Worm (Caenorhabditis elegans): ENCODE results near the gene E02A10.3.

The E02A10.3 gene

ce11 chrV:12596196-12596595 is 16.8 kb downstream of the E02A10.3 start, which contains the start of gene mma-1:
Gene mma-1 (minus strand): TSS chrV:12596296.
- TF ChIP-seq lsy-2 (tag; optimal IDR thresholded peaks at IDR 0.05): no peak
- TF ChIP-seq unc-120 (tag; optimal IDR thresholded peaks at IDR 0.05; ENCODE audit: poor library complexity, severe bottlenecking): no peak
- no peak for TF ChIP-seq ceh-43 (GFP tag; optimal IDR thresholded peaks at IDR 0.05)
- no peak for TF ChIP-seq ces-1 (GFP tag; optimal IDR thresholded peaks at IDR 0.05)
- TF ChIP-seq ztf-11 (tag; optimal IDR thresholded peaks at IDR 0.05): no peak
- TF ChIP-seq sem-2 (GFP tag; optimal IDR thresholded peaks at IDR 0.05): no peak
- no peak for TF ChIP-seq lin-32 (GFP tag; optimal IDR thresholded peaks at IDR 0.05)
- TF ChIP-seq nhr-2 (tag; optimal IDR thresholded peaks at IDR 0.05): no peak

ce11 chrV:12596795-12597194 is 17.4 kb downstream of the E02A10.3 start:
- TF ChIP-seq elt-1 (tag; optimal IDR thresholded peaks at IDR 0.05; ENCODE audit: borderline replicate concordance, insufficient read depth) (no peak), sem-2 (GFP tag; optimal IDR thresholded peaks at IDR 0.05) (peak; percentile 67), elt-3 (tag; optimal IDR thresholded peaks at IDR 0.05) (no peak), tbx-8 (GFP tag; optimal IDR thresholded peaks at IDR 0.05) (peak; percentile 69), lin-13 (tag; optimal IDR thresholded peaks at IDR 0.05) (peak; percentile 25), flh-1 (GFP tag; optimal IDR thresholded peaks at IDR 0.05) (no peak), unc-120 (tag; optimal IDR thresholded peaks at IDR 0.05; ENCODE audit: poor library complexity, severe bottlenecking) (peak; percentile 42), nhr-28 (tag; optimal IDR thresholded peaks at IDR 0.05) (no peak), mep-1 (tag; optimal IDR thresholded peaks at IDR 0.05) (no peak), snpc-4 (tag; optimal IDR thresholded peaks at IDR 0.05) (no peak), ces-1 (GFP tag; optimal IDR thresholded peaks at IDR 0.05) (no peak), sptf-1 (tag; optimal IDR thresholded peaks at IDR 0.05) (peak; percentile 85), ceh-39 (tag; optimal IDR thresholded peaks at IDR 0.05) (no peak), nhr-76 (tag; optimal IDR thresholded peaks at IDR 0.05) (no peak), blmp-1 (tag; optimal IDR thresholded peaks at IDR 0.05) (no peak), unc-39 (tag; optimal IDR thresholded peaks at IDR 0.05) (no peak), hlh-1 (tag; optimal IDR thresholded peaks at IDR 0.05) (peak; percentile 53), nhr-237 (tag; optimal IDR thresholded peaks at IDR 0.05) (no peak), pha-4 (tag; optimal IDR thresholded peaks at IDR 0.05) (peak; percentile 63), ceh-83 (GFP tag; optimal IDR thresholded peaks at IDR 0.05) (peak; percentile 82), bed-3 (GFP tag; optimal IDR thresholded peaks at IDR 0.05) (peak; percentile 64), lsy-2 (tag; optimal IDR thresholded peaks at IDR 0.05) (peak; percentile 42), ham-2 (GFP tag; optimal IDR thresholded peaks at IDR 0.05) (peak; percentile 63), mab-5 (tag; optimal IDR thresholded peaks at IDR 0.05) (no peak), ztf-11 (tag; optimal IDR thresholded peaks at IDR 0.05) (no peak), nhr-12 (tag; optimal IDR thresholded peaks at IDR 0.05) (no peak), zip-8 (tag; optimal IDR thresholded peaks at IDR 0.05) (no peak), drap-1 (GFP tag; optimal IDR thresholded peaks at IDR 0.05) (peak; percentile 83), ceh-43 (GFP tag; optimal IDR thresholded peaks at IDR 0.05) (peak; percentile 59), cnd-1 (tag; optimal IDR thresholded peaks at IDR 0.05) (peak; percentile 78), nhr-2 (tag; optimal IDR thresholded peaks at IDR 0.05) (no peak), unc-62 (GFP tag; optimal IDR thresholded peaks at IDR 0.05) (no peak), mls-2 (tag; optimal IDR thresholded peaks at IDR 0.05) (peak; percentile 87), lin-32 (GFP tag; optimal IDR thresholded peaks at IDR 0.05) (peak; percentile 48), M03D4.4 (tag; optimal IDR thresholded peaks at IDR 0.05) (peak; percentile 84)

- TF ChIP-seq hlh-1 (tag; optimal IDR thresholded peaks at IDR 0.05): no peak
- no peak for TF ChIP-seq sem-2 (GFP tag; optimal IDR thresholded peaks at IDR 0.05)
- no peak for TF ChIP-seq mab-5 (tag; optimal IDR thresholded peaks at IDR 0.05)
- no peak for TF ChIP-seq elt-3 (tag; optimal IDR thresholded peaks at IDR 0.05)
- no peak for TF ChIP-seq snpc-4 (tag; optimal IDR thresholded peaks at IDR 0.05)
- no peak for TF ChIP-seq M03D4.4 (tag; optimal IDR thresholded peaks at IDR 0.05)
- no peak for TF ChIP-seq mep-1 (tag; optimal IDR thresholded peaks at IDR 0.05)
- no peak for TF ChIP-seq ceh-43 (GFP tag; optimal IDR thresholded peaks at IDR 0.05)
- no peak for TF ChIP-seq flh-1 (GFP tag; optimal IDR thresholded peaks at IDR 0.05)
- no peak for TF ChIP-seq lsy-2 (tag; optimal IDR thresholded peaks at IDR 0.05)
- TF ChIP-seq nhr-2 (tag; optimal IDR thresholded peaks at IDR 0.05): no peak
- TF ChIP-seq ces-1 (GFP tag; optimal IDR thresholded peaks at IDR 0.05): no peak
- TF ChIP-seq unc-39 (tag; optimal IDR thresholded peaks at IDR 0.05): no peak
- TF ChIP-seq nhr-237 (tag; optimal IDR thresholded peaks at IDR 0.05): no peak
- TF ChIP-seq ceh-83 (GFP tag; optimal IDR thresholded peaks at IDR 0.05): no peak
- TF ChIP-seq pha-4 (tag; optimal IDR thresholded peaks at IDR 0.05): no peak
Observed at ce11 chrV:12599110-12599509, 19.7 kb downstream of the E02A10.3 start, which contains the start of the genes C14C10.10 and ril-2. Gene C14C10.10 (minus strand): TSS chrV:12599128. Gene ril-2 (minus strand): TSS chrV:12599157.

All from whole organism, mixed stage, embryonic.